Worm (Caenorhabditis elegans) whole organism, L4 larva: ENCODE measurements around the gene ZK742.6.

Experiments used
- D1046.2 ChIP-seq: fragments of 200-800 bp; sonication (Bioruptor generic); IDR thresholded peaks from 2 replicates; pipeline ENCODE4 v1.3.6; 2022; ENCODE audit warnings: missing genetic modification characterization, missing compliant biosample characterization
- Y5F2A.4 ChIP-seq: fragments of 200-800 bp; sonication (Bioruptor generic); optimal IDR thresholded peaks from 2 replicates; lab custom pipeline; 2018; ENCODE audit warnings: mild to moderate bottlenecking, missing genetic modification characterization, missing compliant biosample characterization
- aha-1 ChIP-seq: fragments of 150-350 bp; peaks from one replicate; lab custom pipeline; 2014; ENCODE audit warnings: missing biosample characterization, missing genetic modification characterization
- attf-4 ChIP-seq: sonication (generic microtip); optimal IDR thresholded peaks from 3 replicates; lab custom pipeline; 2017; ENCODE audit warnings: missing biosample characterization, missing genetic modification characterization
- ceh-28 ChIP-seq: fragments of 150-350 bp; optimal IDR thresholded peaks from 2 replicates; lab custom pipeline; 2014; ENCODE audit warnings: missing biosample characterization, missing genetic modification reagents, missing genetic modification characterization
- ceh-44 ChIP-seq: fragments of 200-800 bp; sonication (Bioruptor generic); IDR thresholded peaks from 2 replicates; pipeline ENCODE4 v1.3.6; 2022; ENCODE audit warnings: missing genetic modification reagents, missing genetic modification characterization, missing compliant biosample characterization
- ceh-82 ChIP-seq: sonication (generic microtip); optimal IDR thresholded peaks from 2 replicates; lab custom pipeline; 2017; ENCODE audit warnings: missing biosample characterization, missing genetic modification characterization
- daf-12 ChIP-seq: fragments of 150-350 bp; optimal IDR thresholded peaks from 2 replicates; lab custom pipeline; 2014; ENCODE audit warnings: missing biosample characterization, missing genetic modification reagents, missing genetic modification characterization
- daf-16 ChIP-seq, 3 experiments: sonication (generic microtip); optimal IDR thresholded peaks; 2 replicates each; lab custom pipeline; 2016 to 2017; ENCODE audit warnings: missing genetic modification characterization in 3 of 3, missing genetic modification reagents in 3 of 3, mild to moderate bottlenecking in 2 of 3, missing compliant biosample characterization in 2 of 3, missing biosample characterization in 1 of 3, moderate library complexity in 1 of 3
- daf-19 ChIP-seq: fragments of 200-800 bp; sonication (Bioruptor generic); conservative IDR thresholded peaks from 2 replicates; pipeline ENCODE4 v1.3.6; 2022; ENCODE audit warnings: missing genetic modification characterization, missing compliant biosample characterization
- dpl-1 ChIP-seq: fragments of 150-350 bp; optimal IDR thresholded peaks from 2 replicates; lab custom pipeline; 2014; ENCODE audit warnings: missing biosample characterization, missing genetic modification reagents, missing genetic modification characterization
- duxl-1 ChIP-seq: sonication (generic microtip); optimal IDR thresholded peaks from 2 replicates; lab custom pipeline; 2016; ENCODE audit warnings: mild to moderate bottlenecking, missing genetic modification characterization, moderate library complexity, missing compliant biosample characterization; ENCODE audit not compliant: poor library complexity
- egl-27 ChIP-seq: sonication (generic microtip); optimal IDR thresholded peaks from 3 replicates; lab custom pipeline; 2017; ENCODE audit warnings: missing biosample characterization, missing genetic modification reagents, missing genetic modification characterization
- egl-43 ChIP-seq: fragments of 200-800 bp; sonication (Bioruptor generic); IDR thresholded peaks from 2 replicates; pipeline ENCODE4 v1.3.6; 2022; ENCODE audit warnings: missing genetic modification reagents, missing genetic modification characterization, missing compliant biosample characterization
- fkh-10 ChIP-seq: fragments of 150-350 bp; optimal IDR thresholded peaks from 2 replicates; lab custom pipeline; 2014; ENCODE audit warnings: missing biosample characterization, missing genetic modification reagents, missing genetic modification characterization
- fos-1 ChIP-seq: fragments of 150-350 bp; optimal IDR thresholded peaks from 2 replicates; lab custom pipeline; 2014; ENCODE audit warnings: missing biosample characterization, missing genetic modification characterization
- gei-8 ChIP-seq: fragments of 200-800 bp; sonication (Bioruptor generic); optimal IDR thresholded peaks from 2 replicates; lab custom pipeline; 2018; ENCODE audit warnings: mild to moderate bottlenecking, missing genetic modification characterization, missing compliant biosample characterization
- hif-1 ChIP-seq, 2 experiments: sonication (generic microtip); optimal IDR thresholded peaks; 2 replicates each; lab custom pipeline; 2016 to 2017; ENCODE audit warnings: missing compliant biosample characterization in 2 of 2, missing genetic modification characterization in 2 of 2, missing genetic modification reagents in 2 of 2, missing genotype in 2 of 2, mild to moderate bottlenecking in 1 of 2
- hlh-11 ChIP-seq: fragments of 200-800 bp; sonication (Bioruptor generic); optimal IDR thresholded peaks from 2 replicates; lab custom pipeline; 2018; ENCODE audit warnings: mild to moderate bottlenecking, missing genetic modification characterization, missing compliant biosample characterization
- hlh-30 ChIP-seq: sonication (generic microtip); optimal IDR thresholded peaks from 2 replicates; lab custom pipeline; 2017; ENCODE audit warnings: antibody characterized with exemption, mild to moderate bottlenecking, missing genetic modification characterization, missing compliant biosample characterization; ENCODE audit not compliant: insufficient read depth
- hmg-1.1 ChIP-seq: fragments of 200-800 bp; sonication (Bioruptor generic); IDR thresholded peaks from 2 replicates; pipeline ENCODE4 v1.3.6; 2022; ENCODE audit warnings: missing genetic modification reagents, missing genetic modification characterization, missing compliant biosample characterization
- lin-29 ChIP-seq: fragments of 200-800 bp; sonication (Bioruptor generic); IDR thresholded peaks from 2 replicates; pipeline ENCODE4 v1.3.6; 2022; ENCODE audit warnings: missing genetic modification reagents, missing genetic modification characterization, missing compliant biosample characterization
- lin-38 ChIP-seq: fragments of 200-800 bp; sonication (Bioruptor generic); IDR thresholded peaks from 2 replicates; pipeline ENCODE4 v1.3.6; 2022; ENCODE audit warnings: missing genetic modification reagents, missing genetic modification characterization, missing compliant biosample characterization
- lin-39 ChIP-seq: fragments of 150-350 bp; optimal IDR thresholded peaks from 2 replicates; lab custom pipeline; 2014; ENCODE audit warnings: missing biosample characterization, missing genetic modification reagents, missing genetic modification characterization
- lir-3 ChIP-seq: sonication (generic microtip); optimal IDR thresholded peaks from 2 replicates; lab custom pipeline; 2016; ENCODE audit warnings: mild to moderate bottlenecking, missing genetic modification characterization, missing compliant biosample characterization
- madf-5 ChIP-seq, 2 experiments: fragments of 200-800 bp; sonication (Bioruptor generic); IDR thresholded peaks; 2 replicates each; pipeline ENCODE4 v1.3.6; 2022; ENCODE audit warnings: missing compliant biosample characterization in 2 of 2, missing genetic modification characterization in 2 of 2
- mdl-1 ChIP-seq, 2 experiments: fragments of 150-350 bp in 1 of 2; sonication (generic microtip) in 1 of 2; optimal IDR thresholded peaks; 2 replicates each; lab custom pipeline; 2014 to 2017; ENCODE audit warnings: missing biosample characterization in 2 of 2, missing genetic modification characterization in 2 of 2
- mep-1 ChIP-seq: fragments of 150-350 bp; sonication (generic microtip); optimal IDR thresholded peaks from 3 replicates; lab custom pipeline; 2014; ENCODE audit warnings: missing biosample characterization, missing genetic modification characterization
- mes-2 ChIP-seq: sonication (generic microtip); optimal IDR thresholded peaks from 2 replicates; lab custom pipeline; 2016; ENCODE audit warnings: missing genotype, mild to moderate bottlenecking, missing genetic modification characterization, missing compliant biosample characterization; ENCODE audit not compliant: poor library complexity, severe bottlenecking
- mxl-2 ChIP-seq: fragments of 200-800 bp; sonication (Bioruptor generic); conservative IDR thresholded peaks from 2 replicates; pipeline ENCODE4 v1.3.6; 2022; ENCODE audit warnings: missing genetic modification reagents, missing genetic modification characterization, missing compliant biosample characterization
- mxl-3 ChIP-seq: fragments of 200-800 bp; sonication (Bioruptor generic); optimal IDR thresholded peaks from 2 replicates; lab custom pipeline; 2018; ENCODE audit warnings: mild to moderate bottlenecking, missing genetic modification characterization, missing compliant biosample characterization
- nhr-102 ChIP-seq: sonication (generic microtip); optimal IDR thresholded peaks from 2 replicates; lab custom pipeline; 2016; ENCODE audit warnings: mild to moderate bottlenecking, missing genetic modification characterization, moderate library complexity, missing compliant biosample characterization
- nhr-11 ChIP-seq: fragments of 150-350 bp; optimal IDR thresholded peaks from 2 replicates; lab custom pipeline; 2014; ENCODE audit warnings: missing biosample characterization, missing genetic modification characterization
- nhr-25 ChIP-seq: sonication (generic microtip); optimal IDR thresholded peaks from 2 replicates; lab custom pipeline; 2017; ENCODE audit warnings: missing genetic modification characterization, mild to moderate bottlenecking, missing compliant biosample characterization, antibody characterized with exemption, moderate library complexity, borderline replicate concordance; ENCODE audit not compliant: insufficient read depth
- nhr-28 ChIP-seq: fragments of 150-350 bp; optimal IDR thresholded peaks from 2 replicates; lab custom pipeline; 2014; ENCODE audit warnings: missing biosample characterization, missing genetic modification characterization
- nhr-42 ChIP-seq: fragments of 200-800 bp; sonication (Bioruptor generic); IDR thresholded peaks from 2 replicates; pipeline ENCODE4 v1.3.6; 2022; ENCODE audit warnings: missing genetic modification characterization, missing compliant biosample characterization
- nhr-48 ChIP-seq: sonication (generic microtip); optimal IDR thresholded peaks from 2 replicates; lab custom pipeline; 2016; ENCODE audit warnings: mild to moderate bottlenecking, missing genetic modification characterization, missing compliant biosample characterization
- nhr-6 ChIP-seq: fragments of 150-350 bp; optimal IDR thresholded peaks from 2 replicates; lab custom pipeline; 2014; ENCODE audit warnings: missing biosample characterization, missing genetic modification characterization
- nhr-77 ChIP-seq: fragments of 150-350 bp; optimal IDR thresholded peaks from 2 replicates; lab custom pipeline; 2014; ENCODE audit warnings: missing biosample characterization, missing genetic modification characterization
- spr-1 ChIP-seq: sonication (generic microtip); optimal IDR thresholded peaks from 2 replicates; lab custom pipeline; 2016; ENCODE audit warnings: mild to moderate bottlenecking, missing genetic modification characterization, missing compliant biosample characterization
- unc-39 ChIP-seq: sonication (generic microtip); optimal IDR thresholded peaks from 2 replicates; lab custom pipeline; 2017; ENCODE audit warnings: missing biosample characterization, missing genetic modification characterization
- unc-62 ChIP-seq, 3 experiments: fragments of 150-350 bp in 1 of 3; sonication (generic microtip); optimal IDR thresholded peaks in 2 of 3; peaks in 1 of 3; 1 replicate in 1 of 3; 2 replicates in 2 of 3; lab custom pipeline; 2014 to 2017; ENCODE audit warnings: missing biosample characterization in 3 of 3, missing genetic modification characterization in 3 of 3, missing genetic modification reagents in 3 of 3, missing genotype in 1 of 3
- zfp-2 ChIP-seq: sonication (generic microtip); optimal IDR thresholded peaks from 2 replicates; lab custom pipeline; 2016; ENCODE audit warnings: mild to moderate bottlenecking, missing genetic modification characterization, missing compliant biosample characterization
- zfp-3 ChIP-seq: fragments of 200-800 bp; sonication (Bioruptor generic); conservative IDR thresholded peaks from 2 replicates; pipeline ENCODE4 v1.3.6; 2022; ENCODE audit warnings: missing genetic modification reagents, missing genetic modification characterization, missing compliant biosample characterization
- zip-2 ChIP-seq: fragments of 150-350 bp; optimal IDR thresholded peaks from 2 replicates; lab custom pipeline; 2014; ENCODE audit warnings: missing biosample characterization, missing genetic modification characterization
- ztf-11 ChIP-seq: fragments of 150-350 bp; optimal IDR thresholded peaks from 2 replicates; lab custom pipeline; 2014; ENCODE audit warnings: missing biosample characterization, missing genetic modification characterization

Gene ZK742.6

DNA sequence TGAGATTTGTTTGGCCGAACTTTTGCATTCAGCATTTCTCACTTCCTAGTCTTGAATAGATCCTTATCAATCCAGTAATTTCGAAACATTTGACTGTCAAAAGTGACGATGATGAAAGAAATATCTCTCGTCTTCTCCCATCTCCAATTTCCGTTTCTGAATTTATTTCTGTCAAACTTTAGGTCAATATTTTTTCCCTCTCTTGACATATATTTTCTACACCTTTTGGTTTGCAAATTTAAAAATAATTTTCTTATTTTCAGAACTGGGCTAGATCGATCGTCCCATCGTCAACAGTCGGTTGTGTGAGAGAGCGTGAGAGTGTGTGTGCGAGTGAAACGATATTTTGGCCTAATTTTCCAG is 10.0 kb downstream of the ZK742.6 start, which contains the start of gene xpo-1:
TSS of gene xpo-1 (plus strand) at position 264 of the 363 bp plus-strand sequence.
- TF ChIP-seq daf-19 (GFP tag; lab: Robert Waterston, UW): no peak
- TF ChIP-seq mxl-2 (GFP tag; lab: Robert Waterston, UW): no peak
- TF ChIP-seq mep-1 (tag; lab: Kevin White, UChicago): no peak
- TF ChIP-seq madf-5 (GFP tag; IDR thresholded peaks at IDR 0.05; lab: Robert Waterston, UW): no peak
- no peak for TF ChIP-seq zip-2
- TF ChIP-seq nhr-42 (GFP tag; lab: Robert Waterston, UW): no peak
- TF ChIP-seq dpl-1 (GFP tag; lab: Kevin White, UChicago): no peak
- TF ChIP-seq attf-4: no peak
- no peak for TF ChIP-seq nhr-48 (tag; lab: Kevin White, UChicago)
- TF ChIP-seq egl-27 (tag; lab: Kevin White, UChicago): no peak
- TF ChIP-seq spr-1: no peak
- no peak for TF ChIP-seq unc-62 (GFP tag; optimal IDR thresholded peaks at IDR 0.05 in 1 of 2; lab: Kevin White, UChicago)
- TF ChIP-seq unc-62 (tag; optimal IDR thresholded peaks at IDR 0.05; lab: Kevin White, UChicago): no peak
- TF ChIP-seq nhr-28 (tag; lab: Kevin White, UChicago): no peak
- no peak for TF ChIP-seq nhr-25 (tag; lab: Kevin White, UChicago)
- no peak for TF ChIP-seq lin-38 (GFP tag; lab: Robert Waterston, UW)
- no peak for TF ChIP-seq hif-1 (tag; optimal IDR thresholded peaks at IDR 0.05; lab: Kevin White, UChicago)
- no peak for TF ChIP-seq lin-39 (tag; lab: Kevin White, UChicago)
- TF ChIP-seq lin-29: no peak
- TF ChIP-seq zfp-3: no peak

DNA sequence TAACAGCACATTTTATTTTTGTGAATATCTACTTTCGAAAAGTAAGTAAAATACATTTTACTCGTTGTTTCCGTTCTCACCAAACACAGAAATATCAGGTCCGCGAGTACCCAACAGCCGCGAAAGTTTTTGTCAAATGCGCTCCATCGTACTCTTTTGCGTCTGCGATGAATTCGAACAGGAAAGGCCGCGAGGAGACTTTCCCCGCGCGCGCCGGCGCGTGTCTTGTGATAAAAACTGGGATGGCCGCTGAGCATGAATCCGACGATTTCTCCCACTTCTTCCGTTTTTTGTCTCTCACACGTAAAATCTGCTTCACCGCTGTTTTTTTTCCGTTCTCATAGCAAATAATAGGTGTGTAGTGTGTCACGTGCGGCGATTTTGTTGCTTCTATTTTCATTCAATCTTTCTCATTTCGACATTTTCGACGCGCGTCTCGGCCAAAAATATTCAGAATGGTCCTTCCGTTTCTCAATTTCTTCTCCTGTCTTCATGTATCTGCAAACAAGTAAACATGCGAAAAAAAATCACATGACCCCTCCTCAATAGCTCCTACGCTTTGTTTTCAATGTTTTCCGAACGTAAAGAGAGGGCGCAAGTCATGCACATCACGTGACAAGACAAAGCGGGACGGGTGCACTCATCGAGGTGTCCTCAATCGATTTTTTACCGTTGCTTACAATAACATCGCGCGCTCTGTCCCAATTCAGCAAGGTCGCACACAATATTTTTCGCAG is 10.5 kb downstream of the ZK742.6 start, which contains the start of gene uvs-1:
TSS of gene uvs-1 (minus strand) at position 145 of the 737 bp plus-strand sequence.
- TF ChIP-seq fos-1 (tag; lab: Kevin White, UChicago) (no peak), gei-8 (GFP tag; lab: Kevin White, UChicago) (no peak), hlh-30 (peak; percentile 93), mes-2 (tag; lab: Kevin White, UChicago) (peak; percentile 14), duxl-1 (tag; lab: Kevin White, UChicago) (peak; percentile 12), madf-5 (GFP tag; IDR thresholded peaks at IDR 0.05; lab: Robert Waterston, UW) (no peak), daf-12 (no peak), nhr-6 (no peak), ceh-44 (GFP tag; lab: Robert Waterston, UW) (no peak), dpl-1 (GFP tag; lab: Kevin White, UChicago) (peak; percentile 50), nhr-102 (tag; lab: Kevin White, UChicago) (no peak), nhr-28 (tag; lab: Kevin White, UChicago) (peak; percentile 61), mdl-1 (tag; optimal IDR thresholded peaks at IDR 0.05; lab: Kevin White, UChicago) (peak; percentile 46 to 80), D1046.2 (GFP tag; lab: Robert Waterston, UW) (no peak), nhr-11 (tag; lab: Kevin White, UChicago) (peak; percentile 40), Y5F2A.4 (GFP tag; lab: Kevin White, UChicago) (no peak), nhr-77 (peak; percentile 39), ceh-82 (tag; lab: Kevin White, UChicago) (no peak), mxl-2 (GFP tag; lab: Robert Waterston, UW) (no peak), egl-43 (no peak), ztf-11 (tag; lab: Kevin White, UChicago) (no peak), fkh-10 (GFP tag; lab: Kevin White, UChicago) (peak; percentile 8), nhr-48 (tag; lab: Kevin White, UChicago) (peak; percentile 24), lir-3 (tag; lab: Kevin White, UChicago) (no peak), daf-16 (GFP tag; optimal IDR thresholded peaks at IDR 0.05; lab: Kevin White, UChicago) (peak in 1 of 2 experiments; percentile 69), daf-16 (tag; optimal IDR thresholded peaks at IDR 0.05; lab: Kevin White, UChicago) (peak; percentile 81), unc-62 (GFP tag; optimal IDR thresholded peaks at IDR 0.05 in 1 of 2; lab: Kevin White, UChicago) (peak in 1 of 2 experiments; percentile 98), unc-62 (tag; optimal IDR thresholded peaks at IDR 0.05; lab: Kevin White, UChicago) (no peak), hmg-1.1 (GFP tag; lab: Robert Waterston, UW) (peak; percentile 38; the same call in 1 of the 2 replicates), ceh-28 (peak; percentile 9), mxl-3 (GFP tag; lab: Kevin White, UChicago) (peak; percentile 66), aha-1 (tag; lab: Kevin White, UChicago) (peak; percentile 96), lin-39 (tag; lab: Kevin White, UChicago) (no peak), zfp-2 (tag; lab: Kevin White, UChicago) (no peak), unc-39 (tag; lab: Kevin White, UChicago) (no peak), hlh-11 (tag; lab: Kevin White, UChicago) (peak; percentile 51)
